Fruit fly (Drosophila melanogaster) whole organism, embryonic: Measurements from ENCODE around the gene CG7135.
A peak's percentile ranks its signal among the peaks of the same experiment; 100 is the strongest.

Experiments used
- CG10147 ChIP-seq: fragments of 200-800 bp; sonication (Bioruptor generic); optimal IDR thresholded peaks from 2 replicates; lab custom pipeline; 2019; ENCODE audit warnings: missing biosample characterization, mild to moderate bottlenecking, missing genetic modification characterization, moderate library complexity
- CG11247 ChIP-seq: fragments of 200-800 bp; sonication (Bioruptor generic); IDR thresholded peaks from 2 replicates; pipeline ENCODE4 v1.3.6; 2022; ENCODE audit warnings: missing biosample characterization, missing genetic modification characterization
- CG12299 ChIP-seq: fragments of 200-800 bp; sonication (Bioruptor generic); optimal IDR thresholded peaks from 2 replicates; lab custom pipeline; 2018; ENCODE audit warnings: missing biosample characterization, mild to moderate bottlenecking, missing genetic modification characterization
- CG15073 ChIP-seq: fragments of 200-800 bp; sonication (Bioruptor generic); optimal IDR thresholded peaks from 2 replicates; lab custom pipeline; 2016; ENCODE audit warnings: missing biosample characterization, missing genetic modification characterization
- CG17186 ChIP-seq: fragments of 200-800 bp; sonication (Bioruptor generic); optimal IDR thresholded peaks from 3 replicates; lab custom pipeline; 2017; ENCODE audit warnings: missing biosample characterization, missing genetic modification reagents, missing genetic modification characterization
- CG18476 ChIP-seq: fragments of 200-800 bp; sonication (Bioruptor generic); optimal IDR thresholded peaks from 2 replicates; lab custom pipeline; 2016; ENCODE audit warnings: missing biosample characterization, mild to moderate bottlenecking, missing genetic modification characterization
- CG2202 ChIP-seq: fragments of 200-800 bp; sonication (Bioruptor generic); optimal IDR thresholded peaks from 2 replicates; lab custom pipeline; 2018; ENCODE audit warnings: missing biosample characterization, mild to moderate bottlenecking, missing genetic modification characterization
- CG2678 ChIP-seq: fragments of 200-800 bp; sonication (Bioruptor generic); optimal IDR thresholded peaks from 3 replicates; lab custom pipeline; 2019; ENCODE audit warnings: missing biosample characterization, mild to moderate bottlenecking, missing genetic modification characterization, moderate library complexity
- CG2875 ChIP-seq: fragments of 200-800 bp; sonication (Bioruptor generic); optimal IDR thresholded peaks from 2 replicates; lab custom pipeline; 2017; ENCODE audit warnings: missing biosample characterization, mild to moderate bottlenecking, missing genetic modification characterization, missing genetic modification reagents
- CG34224 ChIP-seq: fragments of 200-800 bp; sonication (Bioruptor generic); IDR thresholded peaks from 3 replicates; pipeline ENCODE4 v1.3.6; 2022; ENCODE audit warnings: missing biosample characterization, missing genetic modification characterization; ENCODE audit not compliant: partially characterized antibody
- CG34422 ChIP-seq: fragments of 200-800 bp; sonication (Bioruptor generic); IDR thresholded peaks from 3 replicates; pipeline ENCODE4 v1.3.6; 2022; ENCODE audit warnings: missing biosample characterization, missing genetic modification characterization
- CG5245 ChIP-seq: fragments of 200-800 bp; sonication (Bioruptor generic); optimal IDR thresholded peaks from 3 replicates; lab custom pipeline; 2016; ENCODE audit warnings: missing biosample characterization, missing genetic modification characterization
- CG7839 ChIP-seq: fragments of 200-800 bp; sonication (Bioruptor generic); optimal IDR thresholded peaks from 3 replicates; lab custom pipeline; 2018; ENCODE audit warnings: missing biosample characterization, mild to moderate bottlenecking, missing genetic modification characterization, moderate library complexity
- CG8281 ChIP-seq: fragments of 200-800 bp; sonication (Bioruptor generic); optimal IDR thresholded peaks from 2 replicates; lab custom pipeline; 2018; ENCODE audit warnings: missing biosample characterization, mild to moderate bottlenecking, missing genetic modification characterization, moderate library complexity
- CTCF ChIP-seq: fragments of 200-800 bp; sonication (Bioruptor generic); optimal IDR thresholded peaks from 2 replicates; lab custom pipeline; 2017; ENCODE audit warnings: missing biosample characterization, mild to moderate bottlenecking, missing genetic modification characterization, moderate library complexity
- Camta ChIP-seq: fragments of 200-800 bp; sonication (Bioruptor generic); optimal IDR thresholded peaks from 2 replicates; lab custom pipeline; 2016; ENCODE audit warnings: missing biosample characterization, missing genetic modification characterization
- Doc2 ChIP-seq: fragments of 200-800 bp; sonication (Bioruptor generic); IDR thresholded peaks from 2 replicates; pipeline ENCODE4 v1.3.6; 2022; ENCODE audit warnings: missing biosample characterization, missing genetic modification characterization
- Ets65A ChIP-seq: fragments of 200-800 bp; sonication (Bioruptor generic); peaks from one replicate; lab custom pipeline; 2016; ENCODE audit warnings: missing biosample characterization, missing genetic modification characterization
- Fer1 ChIP-seq: fragments of 200-800 bp; sonication (Bioruptor generic); optimal IDR thresholded peaks from 2 replicates; lab custom pipeline; 2017; ENCODE audit warnings: missing biosample characterization, mild to moderate bottlenecking, missing genetic modification characterization
- Hand ChIP-seq: fragments of 200-800 bp; sonication (Bioruptor generic); optimal IDR thresholded peaks from 2 replicates; lab custom pipeline; 2017; ENCODE audit warnings: mild to moderate bottlenecking, missing biosample characterization, missing genetic modification reagents, missing genetic modification characterization
- NK7.1 ChIP-seq: fragments of 200-800 bp; sonication (Bioruptor generic); optimal IDR thresholded peaks from 3 replicates; lab custom pipeline; 2016; ENCODE audit warnings: missing biosample characterization, missing genetic modification characterization
- Neu2 ChIP-seq: fragments of 200-800 bp; sonication (Bioruptor generic); optimal IDR thresholded peaks from 3 replicates; lab custom pipeline; 2016; ENCODE audit warnings: missing biosample characterization, missing genetic modification characterization, borderline replicate concordance
- Nf-YA ChIP-seq: fragments of 200-800 bp; sonication (Bioruptor generic); IDR thresholded peaks from 2 replicates; pipeline ENCODE4 v1.3.6; 2022; ENCODE audit warnings: missing biosample characterization, missing genetic modification characterization
- NfI ChIP-seq: fragments of 200-800 bp; sonication (Bioruptor generic); optimal IDR thresholded peaks from 3 replicates; lab custom pipeline; 2018; ENCODE audit warnings: missing biosample characterization, mild to moderate bottlenecking, missing genetic modification characterization, moderate library complexity
- Sox102F ChIP-seq: fragments of 200-800 bp; sonication (Bioruptor generic); optimal IDR thresholded peaks from 2 replicates; lab custom pipeline; 2018; ENCODE audit warnings: missing biosample characterization, mild to moderate bottlenecking, missing genetic modification characterization, moderate library complexity
- ac ChIP-seq: fragments of 200-800 bp; sonication (Bioruptor generic); optimal IDR thresholded peaks from 3 replicates; lab custom pipeline; 2017; ENCODE audit warnings: missing biosample characterization, mild to moderate bottlenecking, missing genetic modification characterization
- aop ChIP-seq: fragments of 200-800 bp; sonication (Bioruptor generic); IDR thresholded peaks from 2 replicates; pipeline ENCODE4 v1.3.6; 2022; ENCODE audit warnings: missing biosample characterization, missing genetic modification characterization
- bcd ChIP-seq: fragments of 200-800 bp; sonication (Bioruptor generic); optimal IDR thresholded peaks from 2 replicates; lab custom pipeline; 2017; ENCODE audit warnings: missing biosample characterization, mild to moderate bottlenecking, missing genetic modification characterization
- chn ChIP-seq: fragments of 200-800 bp; sonication (Bioruptor generic); optimal IDR thresholded peaks from 2 replicates; lab custom pipeline; 2016; ENCODE audit warnings: missing biosample characterization, missing genetic modification characterization
- corto ChIP-seq: fragments of 200-800 bp; sonication (Bioruptor generic); optimal IDR thresholded peaks from 2 replicates; lab custom pipeline; 2016; ENCODE audit warnings: missing biosample characterization, mild to moderate bottlenecking, missing genetic modification characterization, moderate library complexity
- crp ChIP-seq, 2 experiments: fragments of 200-800 bp; sonication (Bioruptor generic); optimal IDR thresholded peaks; 2 replicates in 1 of 2; 3 replicates in 1 of 2; lab custom pipeline; 2017; ENCODE audit warnings: missing biosample characterization in 2 of 2, missing genetic modification characterization in 2 of 2, mild to moderate bottlenecking in 1 of 2, moderate library complexity in 1 of 2
- cwo ChIP-seq: fragments of 200-800 bp; sonication (Bioruptor generic); optimal IDR thresholded peaks from 3 replicates; lab custom pipeline; 2017; ENCODE audit warnings: missing biosample characterization, missing genetic modification characterization, mild to moderate bottlenecking, moderate library complexity, missing genetic modification reagents
- dati ChIP-seq: fragments of 200-800 bp; sonication (Bioruptor generic); IDR thresholded peaks from 2 replicates; pipeline ENCODE4 v1.3.6; 2022; ENCODE audit warnings: missing biosample characterization, missing genetic modification characterization
- ftz-f1 ChIP-seq: fragments of 200-800 bp; sonication (Bioruptor generic); optimal IDR thresholded peaks from 2 replicates; lab custom pipeline; 2016; ENCODE audit warnings: missing biosample characterization, missing genetic modification characterization
- grau ChIP-seq: fragments of 200-800 bp; optimal IDR thresholded peaks from 3 replicates; lab custom pipeline; 2019; ENCODE audit warnings: missing biosample characterization, mild to moderate bottlenecking, missing genetic modification characterization, moderate library complexity
- gsb-n ChIP-seq: fragments of 200-800 bp; sonication (Bioruptor generic); optimal IDR thresholded peaks from 3 replicates; lab custom pipeline; 2018; ENCODE audit warnings: missing biosample characterization, mild to moderate bottlenecking, missing genetic modification characterization
- hbn ChIP-seq: fragments of 200-800 bp; sonication (Bioruptor generic); IDR thresholded peaks from 2 replicates; pipeline ENCODE4 v1.3.6; 2022; ENCODE audit warnings: missing biosample characterization, missing genetic modification characterization; ENCODE audit not compliant: partially characterized antibody
- nmo ChIP-seq: fragments of 200-800 bp; sonication (Bioruptor generic); optimal IDR thresholded peaks from 2 replicates; lab custom pipeline; 2018; ENCODE audit warnings: missing biosample characterization, mild to moderate bottlenecking, missing genetic modification characterization, moderate library complexity
- org-1 ChIP-seq: fragments of 200-800 bp; sonication (Bioruptor generic); optimal IDR thresholded peaks from 2 replicates; lab custom pipeline; 2017; ENCODE audit warnings: missing biosample characterization, missing genetic modification characterization
- phol ChIP-seq: fragments of 200-800 bp; sonication (Bioruptor generic); optimal IDR thresholded peaks from 3 replicates; lab custom pipeline; 2018; ENCODE audit warnings: missing biosample characterization, mild to moderate bottlenecking, missing genetic modification characterization, moderate library complexity
- psq ChIP-seq: fragments of 200-800 bp; sonication (Bioruptor generic); optimal IDR thresholded peaks from 2 replicates; lab custom pipeline; 2017; ENCODE audit warnings: missing biosample characterization, missing genetic modification characterization
- sc ChIP-seq, 3 experiments: fragments of >200 bp in 2 of 3; fragments of 200-800 bp in 1 of 3; sonication (Bioruptor generic) in 1 of 3; optimal IDR thresholded peaks; 2 replicates in 2 of 3; 3 replicates in 1 of 3; lab custom pipeline; 2017; ENCODE audit warnings: mild to moderate bottlenecking in 1 of 3, missing biosample characterization in 1 of 3, missing genetic modification characterization in 1 of 3, missing genetic modification reagents in 1 of 3
- scrt ChIP-seq: fragments of 200-800 bp; sonication (Bioruptor generic); optimal IDR thresholded peaks from 2 replicates; lab custom pipeline; 2018; ENCODE audit warnings: missing biosample characterization, mild to moderate bottlenecking, missing genetic modification characterization, moderate library complexity
- shn ChIP-seq: fragments of 200-800 bp; sonication (Bioruptor generic); optimal IDR thresholded peaks from 3 replicates; lab custom pipeline; 2016; ENCODE audit warnings: missing biosample characterization, missing genetic modification characterization
- slou ChIP-seq: fragments of 200-800 bp; sonication (Bioruptor generic); optimal IDR thresholded peaks from 3 replicates; lab custom pipeline; 2016; ENCODE audit warnings: missing biosample characterization, missing genetic modification characterization
- toy ChIP-seq: fragments of 200-800 bp; sonication (Bioruptor generic); IDR thresholded peaks from 2 replicates; pipeline ENCODE4 v1.3.6; 2022; ENCODE audit warnings: missing biosample characterization, missing genetic modification characterization
- unc-4 ChIP-seq: fragments of 200-800 bp; sonication (Bioruptor generic); IDR thresholded peaks from 2 replicates; pipeline ENCODE4 v1.3.6; 2022; ENCODE audit warnings: missing biosample characterization, missing genetic modification characterization; ENCODE audit not compliant: partially characterized antibody
- vfl ChIP-seq: fragments of 200-800 bp; sonication (Bioruptor generic); optimal IDR thresholded peaks from 2 replicates; lab custom pipeline; 2016; ENCODE audit warnings: missing biosample characterization, missing genetic modification characterization
- wdn ChIP-seq: fragments of 200-800 bp; sonication (Bioruptor generic); IDR thresholded peaks from 2 replicates; pipeline ENCODE4 v1.3.6; 2022; ENCODE audit warnings: missing biosample characterization, missing genetic modification characterization
- zen ChIP-seq: fragments of 200-800 bp; sonication (Bioruptor generic); optimal IDR thresholded peaks from 3 replicates; lab custom pipeline; 2018; ENCODE audit warnings: missing biosample characterization, mild to moderate bottlenecking, missing genetic modification characterization, moderate library complexity

The CG7135 gene

DNA sequence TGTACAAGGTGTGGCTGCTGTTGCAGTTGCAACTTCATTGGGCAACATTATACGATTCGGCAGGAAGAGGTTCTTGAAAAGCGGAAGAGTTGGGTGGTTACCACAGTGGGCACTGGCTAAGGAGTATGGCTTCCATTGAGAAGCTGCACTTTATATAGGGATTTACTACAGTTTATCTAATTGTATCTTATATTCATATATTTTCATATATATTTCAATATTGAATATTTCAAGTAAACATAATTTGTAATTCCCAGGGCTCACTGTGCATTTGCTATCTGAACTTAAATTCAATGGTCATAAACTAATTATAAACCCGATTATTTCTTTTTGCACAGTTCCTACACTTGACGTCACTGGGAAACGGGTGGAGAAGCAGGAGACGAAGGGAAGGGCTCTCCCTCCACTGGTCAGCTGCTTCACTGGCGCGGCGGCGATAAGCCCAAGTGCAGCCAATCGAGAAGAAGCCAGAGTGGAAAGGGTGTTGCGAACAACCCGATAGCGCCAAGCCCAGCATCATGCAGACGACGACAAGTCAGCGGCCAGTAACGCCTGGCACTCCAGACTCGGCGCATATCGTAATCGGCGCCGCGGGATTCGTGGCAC lies 8.6 kb upstream of the CG7135 start (continued):
- TF ChIP-seq psq (no peak), Nf-YA (GFP tag; lab: Robert Waterston, UW) (no peak), sc (optimal IDR thresholded peaks at IDR 0.05; lab: Kevin White, UChicago) (no peak), sc (GFP tag; optimal IDR thresholded peaks at IDR 0.05; lab: Kevin White, UChicago) (no peak), CG34422 (GFP tag; lab: Robert Waterston, UW) (no peak; the same call in 2 of the 3 replicates), chn (GFP tag; lab: Kevin White, UChicago) (no peak), NfI (peak; percentile 35), CG34224 (GFP tag; lab: Robert Waterston, UW) (no peak), gsb-n (tag; lab: Kevin White, UChicago) (no peak), Hand (no peak), Doc2 (GFP tag; lab: Robert Waterston, UW) (no peak), CTCF (GFP tag; lab: Kevin White, UChicago) (no peak), grau (peak; percentile 86), CG12299 (tag; lab: Kevin White, UChicago) (no peak), wdn (peak; percentile 64), CG2202 (tag; lab: Kevin White, UChicago) (no peak), cwo (GFP tag; lab: Kevin White, UChicago) (peak; percentile 28), unc-4 (GFP tag; lab: Robert Waterston, UW) (no peak), phol (tag; lab: Kevin White, UChicago) (peak; percentile 18), toy (GFP tag; lab: Robert Waterston, UW) (no peak), CG18476 (GFP tag; lab: Kevin White, UChicago) (no peak), slou (GFP tag; lab: Kevin White, UChicago) (no peak), CG17186 (GFP tag; lab: Kevin White, UChicago) (no peak), hbn (no peak), shn (no peak), CG5245 (no peak), CG7839 (peak; percentile 2), Fer1 (GFP tag; lab: Kevin White, UChicago) (peak; percentile 26), corto (GFP tag; lab: Kevin White, UChicago) (no peak), CG8281 (tag; lab: Kevin White, UChicago) (no peak), ftz-f1 (GFP tag; lab: Kevin White, UChicago) (no peak), Ets65A (GFP tag; lab: Kevin White, UChicago) (no peak), CG2875 (GFP tag; lab: Kevin White, UChicago) (no peak), ac (GFP tag; lab: Kevin White, UChicago) (no peak), crp (GFP tag; optimal IDR thresholded peaks at IDR 0.05; lab: Kevin White, UChicago) (no peak), vfl (GFP tag; lab: Kevin White, UChicago) (no peak), org-1 (GFP tag; lab: Kevin White, UChicago) (peak; percentile 8), CG15073 (GFP tag; lab: Kevin White, UChicago) (no peak), nmo (GFP tag; lab: Kevin White, UChicago) (no peak), CG2678 (peak; percentile 71), scrt (GFP tag; lab: Kevin White, UChicago) (peak; percentile 2), Sox102F (GFP tag; lab: Kevin White, UChicago) (peak; percentile 46), bcd (GFP tag; lab: Kevin White, UChicago) (peak; percentile 42), NK7.1 (GFP tag; lab: Kevin White, UChicago) (no peak), aop (GFP tag; lab: Robert Waterston, UW) (no peak), Camta (GFP tag; lab: Kevin White, UChicago) (no peak), zen (tag; lab: Kevin White, UChicago) (no peak), CG11247 (GFP tag; lab: Robert Waterston, UW) (no peak), CG10147 (GFP tag; lab: Kevin White, UChicago) (peak; percentile 23), dati (GFP tag; lab: Robert Waterston, UW) (no peak), Neu2 (no peak)
